Fruit fly (Drosophila melanogaster): Measurements from ENCODE around the gene CG43402.

- TF ChIP-seq CG8478 (optimal IDR thresholded peaks at IDR 0.05) (no peak), EcR (GFP tag; optimal IDR thresholded peaks at IDR 0.05) (no peak), Dll (optimal IDR thresholded peaks at IDR 0.05) (no peak), psq (optimal IDR thresholded peaks at IDR 0.05) (no peak), pan (optimal IDR thresholded peaks at IDR 0.05) (no peak)
These were observed 2.5 kb upstream of the CG43402 start for dm6 chr2L:1439790-1440422.

Data from whole organism.